Worm (Caenorhabditis elegans): ENCODE measurements around the gene ckb-3.

- no peak for TF ChIP-seq flt-1 (GFP tag; IDR thresholded peaks at IDR 0.05)
- TF ChIP-seq tab-1 (GFP tag; IDR thresholded peaks at IDR 0.05): no peak
- TF ChIP-seq med-1 (GFP tag; optimal IDR thresholded peaks at IDR 0.05; ENCODE audit: insufficient read depth): no peak
- no peak for TF ChIP-seq ref-1 (GFP tag; conservative IDR thresholded peaks at IDR 0.05)
- no peak for TF ChIP-seq cog-1 (tag; optimal IDR thresholded peaks at IDR 0.05)
- TF ChIP-seq T22C8.4 (GFP tag; IDR thresholded peaks at IDR 0.05): no peak
Measured at ce11 chrIII:4359900-4360299, 10.8 kb upstream of the ckb-3 start.
